Fruit fly (Drosophila melanogaster) whole organism, embryonic: ENCODE results near the gene kraken.

ENCODE experiments used
- ATbp ChIP-seq: fragments of 200-800 bp; sonication (Bioruptor generic); optimal IDR thresholded peaks from 2 replicates; lab custom pipeline; 2017; ENCODE audit warnings: missing biosample characterization, mild to moderate bottlenecking, missing genetic modification characterization, missing genetic modification reagents
- Ada2b ChIP-seq: fragments of 200-800 bp; sonication (Bioruptor generic); IDR thresholded peaks from 2 replicates; pipeline ENCODE4 v1.3.6; 2022; ENCODE audit warnings: missing biosample characterization, missing genetic modification characterization
- Adf1 ChIP-seq: fragments of 200-800 bp; sonication (Bioruptor generic); IDR thresholded peaks from 2 replicates; pipeline ENCODE4 v1.3.6; 2022; ENCODE audit warnings: missing biosample characterization, missing genetic modification characterization
- Atf6 ChIP-seq: fragments of 200-800 bp; sonication (Bioruptor generic); IDR thresholded peaks from 2 replicates; pipeline ENCODE4 v1.3.6; 2022; ENCODE audit warnings: missing biosample characterization, missing genetic modification characterization
- BtbVII ChIP-seq: fragments of 200-800 bp; sonication (Bioruptor generic); optimal IDR thresholded peaks from 3 replicates; lab custom pipeline; 2017; ENCODE audit warnings: missing biosample characterization, mild to moderate bottlenecking, missing genetic modification characterization
- CG12659 ChIP-seq: fragments of 200-800 bp; sonication (Bioruptor generic); optimal IDR thresholded peaks from 3 replicates; lab custom pipeline; 2017; ENCODE audit warnings: mild to moderate bottlenecking, missing biosample characterization, missing genetic modification reagents, missing genetic modification characterization
- CG13287 ChIP-seq: fragments of 200-800 bp; sonication (Bioruptor generic); IDR thresholded peaks from 2 replicates; pipeline ENCODE4 v1.3.6; 2022; ENCODE audit warnings: missing biosample characterization, missing genetic modification characterization; ENCODE audit not compliant: partially characterized antibody
- CG14710 ChIP-seq: fragments of 200-800 bp; sonication (Bioruptor generic); optimal IDR thresholded peaks from 3 replicates; lab custom pipeline; 2019; ENCODE audit warnings: missing biosample characterization, mild to moderate bottlenecking, missing genetic modification characterization, moderate library complexity
- CG18262 ChIP-seq: fragments of 200-800 bp; optimal IDR thresholded peaks from 3 replicates; lab custom pipeline; 2019; ENCODE audit warnings: missing biosample characterization, mild to moderate bottlenecking, missing genetic modification characterization, moderate library complexity
- CG3163 ChIP-seq: fragments of 200-800 bp; sonication (Bioruptor generic); optimal IDR thresholded peaks from 3 replicates; lab custom pipeline; 2016; ENCODE audit warnings: missing biosample characterization, missing genetic modification characterization
- CG3995 ChIP-seq: fragments of 200-800 bp; sonication (Bioruptor generic); optimal IDR thresholded peaks from 3 replicates; lab custom pipeline; 2016; ENCODE audit warnings: missing biosample characterization, missing genetic modification characterization
- CG4328 ChIP-seq: fragments of 200-800 bp; sonication (Bioruptor generic); optimal IDR thresholded peaks from 3 replicates; lab custom pipeline; 2017; ENCODE audit warnings: missing biosample characterization, missing genetic modification reagents, missing genetic modification characterization
- CG6272 ChIP-seq: fragments of 200-800 bp; sonication (Bioruptor generic); IDR thresholded peaks from 2 replicates; pipeline ENCODE4 v1.3.6; 2022; ENCODE audit warnings: missing biosample characterization, missing genetic modification characterization
- CG7357 ChIP-seq: fragments of 200-800 bp; sonication (Bioruptor generic); IDR thresholded peaks from 3 replicates; pipeline ENCODE4 v1.3.6; 2022; ENCODE audit warnings: missing biosample characterization, missing genetic modification characterization
- CG8478 ChIP-seq: fragments of >200 bp; optimal IDR thresholded peaks from 2 replicates; lab custom pipeline; 2018
- CG9437 ChIP-seq: fragments of 200-800 bp; sonication (Bioruptor generic); optimal IDR thresholded peaks from 2 replicates; lab custom pipeline; 2018; ENCODE audit warnings: missing biosample characterization, mild to moderate bottlenecking, missing genetic modification characterization
- Chrac-16 ChIP-seq: fragments of 200-800 bp; sonication (Bioruptor generic); optimal IDR thresholded peaks from 3 replicates; lab custom pipeline; 2016; ENCODE audit warnings: missing biosample characterization, missing genetic modification characterization
- Dek ChIP-seq: fragments of 200-800 bp; sonication (Bioruptor generic); optimal IDR thresholded peaks from 3 replicates; lab custom pipeline; 2019; ENCODE audit warnings: missing biosample characterization, mild to moderate bottlenecking, missing genetic modification characterization, moderate library complexity
- E2f2 ChIP-seq: fragments of 200-800 bp; sonication (Bioruptor generic); IDR thresholded peaks from 2 replicates; pipeline ENCODE4 v1.3.6; 2022; ENCODE audit warnings: missing biosample characterization, missing genetic modification characterization
- Ets97D ChIP-seq: fragments of 200-800 bp; sonication (Bioruptor generic); optimal IDR thresholded peaks from 3 replicates; lab custom pipeline; 2016; ENCODE audit warnings: missing biosample characterization, missing genetic modification characterization
- HLH4C ChIP-seq: fragments of 200-800 bp; sonication (Bioruptor generic); IDR thresholded peaks from 3 replicates; pipeline ENCODE4 v1.3.6; 2022; ENCODE audit warnings: missing biosample characterization, missing genetic modification characterization; ENCODE audit not compliant: partially characterized antibody
- HmgZ ChIP-seq: fragments of 200-800 bp; sonication (Bioruptor generic); optimal IDR thresholded peaks from 2 replicates; lab custom pipeline; 2018; ENCODE audit warnings: missing biosample characterization, mild to moderate bottlenecking, missing genetic modification characterization
- Mes4 ChIP-seq: fragments of 200-800 bp; sonication (Bioruptor generic); optimal IDR thresholded peaks from 2 replicates; lab custom pipeline; 2016; ENCODE audit warnings: missing biosample characterization, missing genetic modification characterization
- NC2α ChIP-seq: fragments of 200-800 bp; sonication (Bioruptor generic); optimal IDR thresholded peaks from 2 replicates; lab custom pipeline; 2016; ENCODE audit warnings: missing biosample characterization, missing genetic modification characterization
- Sin3A ChIP-seq: fragments of >200 bp; optimal IDR thresholded peaks from 2 replicates; lab custom pipeline; 2018
- Usf ChIP-seq: fragments of 200-800 bp; sonication (Bioruptor generic); optimal IDR thresholded peaks from 2 replicates; lab custom pipeline; 2017; ENCODE audit warnings: missing genotype, missing biosample characterization, missing genetic modification characterization
- Vsx1 ChIP-seq: fragments of 200-800 bp; sonication (Bioruptor generic); optimal IDR thresholded peaks from 2 replicates; lab custom pipeline; 2017; ENCODE audit warnings: missing biosample characterization, mild to moderate bottlenecking, missing genetic modification characterization, missing genetic modification reagents
- ac ChIP-seq: fragments of 200-800 bp; sonication (Bioruptor generic); optimal IDR thresholded peaks from 3 replicates; lab custom pipeline; 2017; ENCODE audit warnings: missing biosample characterization, mild to moderate bottlenecking, missing genetic modification characterization
- aop ChIP-seq: fragments of 200-800 bp; sonication (Bioruptor generic); IDR thresholded peaks from 2 replicates; pipeline ENCODE4 v1.3.6; 2022; ENCODE audit warnings: missing biosample characterization, missing genetic modification characterization
- ase ChIP-seq: fragments of 200-800 bp; sonication (Bioruptor generic); IDR thresholded peaks from 3 replicates; pipeline ENCODE4 v1.3.6; 2022; ENCODE audit warnings: missing biosample characterization, missing genetic modification characterization
- bab2 ChIP-seq: fragments of 200-800 bp; sonication (Bioruptor generic); optimal IDR thresholded peaks from 2 replicates; lab custom pipeline; 2016; ENCODE audit warnings: missing biosample characterization, missing genetic modification characterization
- emc ChIP-seq: fragments of 200-800 bp; sonication (Bioruptor generic); optimal IDR thresholded peaks from 2 replicates; lab custom pipeline; 2016; ENCODE audit warnings: missing biosample characterization, missing genetic modification characterization
- eyg ChIP-seq: fragments of 200-800 bp; sonication (Bioruptor generic); optimal IDR thresholded peaks from 3 replicates; lab custom pipeline; 2016; ENCODE audit warnings: missing biosample characterization, missing genetic modification characterization
- gfzf ChIP-seq: fragments of 200-800 bp; sonication (Bioruptor generic); optimal IDR thresholded peaks from 2 replicates; lab custom pipeline; 2016; ENCODE audit warnings: missing biosample characterization, mild to moderate bottlenecking, missing genetic modification characterization, moderate library complexity
- her ChIP-seq: fragments of 200-800 bp; sonication (Bioruptor generic); optimal IDR thresholded peaks from 2 replicates; lab custom pipeline; 2016; ENCODE audit warnings: missing biosample characterization, missing genetic modification characterization
- inv ChIP-seq: fragments of 200-800 bp; sonication (Bioruptor generic); IDR thresholded peaks from 2 replicates; pipeline ENCODE4 v1.3.6; 2022; ENCODE audit warnings: missing biosample characterization, missing genetic modification characterization; ENCODE audit not compliant: partially characterized antibody
- klu ChIP-seq: fragments of 200-800 bp; sonication (Bioruptor generic); IDR thresholded peaks from 2 replicates; pipeline ENCODE4 v1.3.6; 2022; ENCODE audit warnings: missing biosample characterization, missing genetic modification characterization
- mirr ChIP-seq: fragments of 200-800 bp; sonication (Bioruptor generic); optimal IDR thresholded peaks from 3 replicates; lab custom pipeline; 2018; ENCODE audit warnings: missing biosample characterization, mild to moderate bottlenecking, missing genetic modification characterization
- otp ChIP-seq: fragments of 200-800 bp; sonication (Bioruptor generic); IDR thresholded peaks from 3 replicates; pipeline ENCODE4, ENCODE4 v1.3.6; 2022; ENCODE audit warnings: missing biosample characterization, missing genetic modification characterization
- rib ChIP-seq: fragments of 200-800 bp; sonication (Bioruptor generic); IDR thresholded peaks from 2 replicates; pipeline ENCODE4 v1.3.6; 2022; ENCODE audit warnings: missing biosample characterization, missing genetic modification characterization
- run ChIP-seq: fragments of 200-800 bp; sonication (Bioruptor generic); optimal IDR thresholded peaks from 3 replicates; lab custom pipeline; 2018; ENCODE audit warnings: missing biosample characterization, mild to moderate bottlenecking, missing genetic modification characterization
- sd ChIP-seq: fragments of 200-800 bp; sonication (Bioruptor generic); optimal IDR thresholded peaks from 3 replicates; lab custom pipeline; 2018; ENCODE audit warnings: missing biosample characterization, mild to moderate bottlenecking, missing genetic modification characterization, moderate library complexity
- seq ChIP-seq: fragments of 200-800 bp; sonication (Bioruptor generic); IDR thresholded peaks from 2 replicates; pipeline ENCODE4 v1.3.6; 2022; ENCODE audit warnings: missing biosample characterization, missing genetic modification characterization
- shn ChIP-seq: fragments of 200-800 bp; sonication (Bioruptor generic); optimal IDR thresholded peaks from 3 replicates; lab custom pipeline; 2016; ENCODE audit warnings: missing biosample characterization, missing genetic modification characterization
- sima ChIP-seq: fragments of 200-800 bp; sonication (Bioruptor generic); optimal IDR thresholded peaks from 2 replicates; lab custom pipeline; 2016; ENCODE audit warnings: missing biosample characterization, missing genetic modification characterization
- sisA ChIP-seq: fragments of 200-800 bp; sonication (Bioruptor generic); IDR thresholded peaks from 2 replicates; pipeline ENCODE4 v1.3.6; 2022; ENCODE audit warnings: missing biosample characterization, missing genetic modification characterization
- sqz ChIP-seq: fragments of 200-800 bp; sonication (Bioruptor generic); optimal IDR thresholded peaks from 3 replicates; lab custom pipeline; 2018; ENCODE audit warnings: missing biosample characterization, mild to moderate bottlenecking, missing genetic modification characterization
- sug ChIP-seq: fragments of 200-800 bp; optimal IDR thresholded peaks from 2 replicates; lab custom pipeline; 2019; ENCODE audit warnings: missing biosample characterization, mild to moderate bottlenecking, missing genetic modification characterization, moderate library complexity
- ttk ChIP-seq: fragments of 200-800 bp; sonication (Bioruptor generic); IDR thresholded peaks from 2 replicates; pipeline ENCODE4 v2.1.2; 2022; ENCODE audit warnings: missing biosample characterization, missing genetic modification characterization
- zfh1 ChIP-seq: fragments of 200-800 bp; sonication (Bioruptor generic); IDR thresholded peaks from 3 replicates; pipeline ENCODE4 v1.3.6; 2022; ENCODE audit warnings: missing biosample characterization, missing genetic modification characterization
- zfh2 ChIP-seq: fragments of 200-800 bp; sonication (Bioruptor generic); optimal IDR thresholded peaks from 2 replicates; lab custom pipeline; 2016; ENCODE audit warnings: missing biosample characterization, missing genetic modification characterization

kraken gene

dm6 chr2L:819315-820032 lies 33.1 kb upstream of the kraken start, which contains the start of the genes PGAP2 and Clp (continued):
- TF ChIP-seq BtbVII (GFP tag; lab: Kevin White, UChicago): no peak
- no peak for TF ChIP-seq her (GFP tag; lab: Kevin White, UChicago)
- no peak for TF ChIP-seq CG3163 (GFP tag; lab: Kevin White, UChicago)
- peak; percentile 57 for TF ChIP-seq bab2 (GFP tag; lab: Kevin White, UChicago)
- peak; percentile 13 for TF ChIP-seq emc (GFP tag; lab: Kevin White, UChicago)
- peak; percentile 62 for TF ChIP-seq CG6272
- peak; percentile 79 for TF ChIP-seq CG12659 (GFP tag; lab: Kevin White, UChicago)
- peak; percentile 71 for TF ChIP-seq HLH4C (GFP tag; lab: Robert Waterston, UW)
- TF ChIP-seq seq (GFP tag; lab: Robert Waterston, UW): peak; percentile 38; the same call in 1 of the 2 replicates
- TF ChIP-seq CG18262: peak; percentile 79
- TF ChIP-seq CG9437 (GFP tag; lab: Kevin White, UChicago): peak; percentile 98
- no peak for TF ChIP-seq ac (GFP tag; lab: Kevin White, UChicago)
- peak; percentile 59; the same call in 1 of the 3 replicates for TF ChIP-seq CG7357 (GFP tag; lab: Robert Waterston, UW)
- peak; percentile 55 for TF ChIP-seq Ets97D (GFP tag; lab: Kevin White, UChicago)
- TF ChIP-seq Chrac-16 (GFP tag; lab: Kevin White, UChicago): peak; percentile 74
- no peak for TF ChIP-seq sima (GFP tag; lab: Kevin White, UChicago)
- no peak for TF ChIP-seq Mes4
- TF ChIP-seq NC2α: no peak
- peak; percentile 72 for TF ChIP-seq Atf6 (GFP tag; lab: Robert Waterston, UW)
- peak; percentile 48 for TF ChIP-seq CG4328 (GFP tag; lab: Kevin White, UChicago)
- peak; percentile 9 for TF ChIP-seq CG3995
- peak; percentile 72 for TF ChIP-seq ttk (GFP tag; lab: Robert Waterston, UW)
- no peak for TF ChIP-seq CG8478
- peak; percentile 61; the same call in 1 of the 2 replicates for TF ChIP-seq Ada2b (GFP tag; lab: Robert Waterston, UW)
- no peak for TF ChIP-seq Vsx1
- TF ChIP-seq zfh1: peak; percentile 65; the same call in 2 of the 3 replicates
- TF ChIP-seq Dek (tag; lab: Kevin White, UChicago): peak; percentile 77
- TF ChIP-seq Usf (GFP tag; lab: Kevin White, UChicago): peak; percentile 49
- no peak for TF ChIP-seq gfzf (GFP tag; lab: Kevin White, UChicago)
- peak; percentile 76 for TF ChIP-seq klu (GFP tag; lab: Robert Waterston, UW)
- no peak for TF ChIP-seq aop (GFP tag; lab: Robert Waterston, UW)
- TF ChIP-seq run: no peak
- TF ChIP-seq Sin3A: peak; percentile 61
- TF ChIP-seq E2f2: peak; percentile 32; the same call in 1 of the 2 replicates
- peak; percentile 80 for TF ChIP-seq HmgZ (tag; lab: Kevin White, UChicago)
- peak; percentile 6 for TF ChIP-seq ATbp (GFP tag; lab: Kevin White, UChicago)
- no peak for TF ChIP-seq sd (tag; lab: Kevin White, UChicago)
- TF ChIP-seq sqz: no peak
- TF ChIP-seq rib: peak; percentile 20; the same call in 1 of the 2 replicates
- peak; percentile 76 for TF ChIP-seq sisA (GFP tag; lab: Robert Waterston, UW)
- peak; percentile 56 for TF ChIP-seq zfh2 (GFP tag; lab: Kevin White, UChicago)
- TF ChIP-seq Adf1 (GFP tag; lab: Robert Waterston, UW): no peak
- peak; percentile 84 for TF ChIP-seq CG14710
- TF ChIP-seq sug (tag; lab: Kevin White, UChicago): peak; percentile 76
- no peak for TF ChIP-seq inv (GFP tag; lab: Robert Waterston, UW)
- TF ChIP-seq eyg: no peak
- peak; percentile 22 for TF ChIP-seq mirr (GFP tag; lab: Kevin White, UChicago)
- TF ChIP-seq otp: 0 out of 3 replicates have a peak, but pooled peaks have one; percentile 26
- TF ChIP-seq ase: peak; percentile 65
- peak; percentile 21 for TF ChIP-seq shn (GFP tag; lab: Kevin White, UChicago)
- TF ChIP-seq CG13287 (GFP tag; lab: Robert Waterston, UW): peak; percentile 70; the same call in 1 of the 2 replicates
